Worm (Caenorhabditis elegans) whole organism, L4 larva: ENCODE results near the gene fipr-18.

Source experiments
- D1046.2 ChIP-seq: fragments of 200-800 bp; sonication (Bioruptor generic); IDR thresholded peaks from 2 replicates; pipeline ENCODE4 v1.3.6; 2022; ENCODE audit warnings: missing genetic modification characterization, missing compliant biosample characterization
- F44E2.7 ChIP-seq: fragments of 200-800 bp; sonication (Bioruptor generic); IDR thresholded peaks from 2 replicates; pipeline ENCODE4 v2.1.2; 2022; ENCODE audit warnings: missing genetic modification characterization, missing compliant biosample characterization
- Y48G9A.11 ChIP-seq: fragments of 200-800 bp; sonication (Bioruptor generic); IDR thresholded peaks from 2 replicates; pipeline ENCODE4 v1.3.6; 2022; ENCODE audit warnings: missing genetic modification reagents, missing genetic modification characterization, missing compliant biosample characterization
- Y75B8A.6 ChIP-seq: fragments of 200-800 bp; sonication (Bioruptor generic); IDR thresholded peaks from 2 replicates; pipeline ENCODE4 v1.3.6; 2022; ENCODE audit warnings: missing genetic modification reagents, missing genetic modification characterization, missing compliant biosample characterization
- aly-2 ChIP-seq: sonication (generic microtip); optimal IDR thresholded peaks from 2 replicates; lab custom pipeline; 2018; ENCODE audit warnings: missing biosample characterization, missing genetic modification characterization
- ama-1 ChIP-seq: fragments of 150-350 bp; optimal IDR thresholded peaks from 2 replicates; lab custom pipeline; 2014; ENCODE audit warnings: inconsistent platforms, mixed read lengths
- arid-1 ChIP-seq: fragments of 200-800 bp; sonication (Bioruptor generic); conservative IDR thresholded peaks from 2 replicates; pipeline ENCODE4 v1.3.6; 2022; ENCODE audit warnings: missing genetic modification reagents, missing genetic modification characterization, missing compliant biosample characterization
- attf-4 ChIP-seq: sonication (generic microtip); optimal IDR thresholded peaks from 3 replicates; lab custom pipeline; 2017; ENCODE audit warnings: missing biosample characterization, missing genetic modification characterization
- ceh-28 ChIP-seq: fragments of 150-350 bp; optimal IDR thresholded peaks from 2 replicates; lab custom pipeline; 2014; ENCODE audit warnings: missing biosample characterization, missing genetic modification reagents, missing genetic modification characterization
- ceh-32 ChIP-seq: sonication (generic microtip); optimal IDR thresholded peaks from 2 replicates; lab custom pipeline; 2016; ENCODE audit warnings: mild to moderate bottlenecking, missing genetic modification characterization, missing compliant biosample characterization; ENCODE audit not compliant: poor library complexity
- ceh-44 ChIP-seq: fragments of 200-800 bp; sonication (Bioruptor generic); IDR thresholded peaks from 2 replicates; pipeline ENCODE4 v1.3.6; 2022; ENCODE audit warnings: missing genetic modification reagents, missing genetic modification characterization, missing compliant biosample characterization
- ces-1 ChIP-seq: fragments of 150-350 bp; sonication (generic microtip); optimal IDR thresholded peaks from 4 replicates; lab custom pipeline; 2014; ENCODE audit warnings: missing biosample characterization, missing genetic modification reagents, missing genetic modification characterization
- cey-2 ChIP-seq: sonication (generic microtip); optimal IDR thresholded peaks from 3 replicates; lab custom pipeline; 2017; ENCODE audit warnings: missing genetic modification characterization, mild to moderate bottlenecking, missing compliant biosample characterization, antibody characterized with exemption, borderline replicate concordance; ENCODE audit not compliant: insufficient read depth
- ctbp-1 ChIP-seq: fragments of 200-800 bp; sonication (Bioruptor generic); IDR thresholded peaks from 2 replicates; pipeline ENCODE4 v1.3.6; 2022; ENCODE audit warnings: missing genetic modification reagents, missing genetic modification characterization, missing compliant biosample characterization
- daf-12 ChIP-seq: fragments of 150-350 bp; optimal IDR thresholded peaks from 2 replicates; lab custom pipeline; 2014; ENCODE audit warnings: missing biosample characterization, missing genetic modification reagents, missing genetic modification characterization
- dmd-6 ChIP-seq: fragments of 200-800 bp; sonication (Bioruptor generic); IDR thresholded peaks from 2 replicates; pipeline ENCODE4 v1.3.6; 2022; ENCODE audit warnings: missing genetic modification reagents, missing genetic modification characterization, missing compliant biosample characterization
- dmd-8 ChIP-seq: fragments of 200-800 bp; sonication (Bioruptor generic); IDR thresholded peaks from 2 replicates; pipeline ENCODE4 v1.3.6; 2022; ENCODE audit warnings: missing genetic modification characterization, missing compliant biosample characterization
- dmd-9 ChIP-seq: fragments of 200-800 bp; sonication (Bioruptor generic); IDR thresholded peaks from 2 replicates; pipeline ENCODE4 v1.3.6; 2022; ENCODE audit warnings: missing genetic modification reagents, missing genetic modification characterization, missing compliant biosample characterization
- duxl-1 ChIP-seq: sonication (generic microtip); optimal IDR thresholded peaks from 2 replicates; lab custom pipeline; 2016; ENCODE audit warnings: mild to moderate bottlenecking, missing genetic modification characterization, moderate library complexity, missing compliant biosample characterization; ENCODE audit not compliant: poor library complexity
- fos-1 ChIP-seq: fragments of 150-350 bp; optimal IDR thresholded peaks from 2 replicates; lab custom pipeline; 2014; ENCODE audit warnings: missing biosample characterization, missing genetic modification characterization
- hlh-30 ChIP-seq: sonication (generic microtip); optimal IDR thresholded peaks from 2 replicates; lab custom pipeline; 2017; ENCODE audit warnings: antibody characterized with exemption, mild to moderate bottlenecking, missing genetic modification characterization, missing compliant biosample characterization; ENCODE audit not compliant: insufficient read depth
- lin-1 ChIP-seq: fragments of 200-800 bp; sonication (Bioruptor generic); IDR thresholded peaks from 2 replicates; pipeline ENCODE4 v1.3.6; 2022; ENCODE audit warnings: missing genetic modification reagents, missing genetic modification characterization, missing compliant biosample characterization
- lin-38 ChIP-seq: fragments of 200-800 bp; sonication (Bioruptor generic); IDR thresholded peaks from 2 replicates; pipeline ENCODE4 v1.3.6; 2022; ENCODE audit warnings: missing genetic modification reagents, missing genetic modification characterization, missing compliant biosample characterization
- lsy-2 ChIP-seq, 2 experiments: fragments of 150-350 bp in 1 of 2; sonication (generic microtip) in 1 of 2; optimal IDR thresholded peaks; 2 replicates each; lab custom pipeline; 2014 to 2017; ENCODE audit warnings: missing biosample characterization in 2 of 2, missing genetic modification characterization in 2 of 2
- mdl-1 ChIP-seq, 2 experiments: fragments of 150-350 bp in 1 of 2; sonication (generic microtip) in 1 of 2; optimal IDR thresholded peaks; 2 replicates each; lab custom pipeline; 2014 to 2017; ENCODE audit warnings: missing biosample characterization in 2 of 2, missing genetic modification characterization in 2 of 2
- mdt-29 ChIP-seq: fragments of 200-800 bp; sonication (Bioruptor generic); IDR thresholded peaks from 2 replicates; pipeline ENCODE4 v1.3.6; 2022; ENCODE audit warnings: missing genetic modification reagents, missing genetic modification characterization, missing compliant biosample characterization
- mes-2 ChIP-seq: sonication (generic microtip); optimal IDR thresholded peaks from 2 replicates; lab custom pipeline; 2016; ENCODE audit warnings: missing genotype, mild to moderate bottlenecking, missing genetic modification characterization, missing compliant biosample characterization; ENCODE audit not compliant: poor library complexity, severe bottlenecking
- mxl-2 ChIP-seq: fragments of 200-800 bp; sonication (Bioruptor generic); conservative IDR thresholded peaks from 2 replicates; pipeline ENCODE4 v1.3.6; 2022; ENCODE audit warnings: missing genetic modification reagents, missing genetic modification characterization, missing compliant biosample characterization
- nhr-102 ChIP-seq: sonication (generic microtip); optimal IDR thresholded peaks from 2 replicates; lab custom pipeline; 2016; ENCODE audit warnings: mild to moderate bottlenecking, missing genetic modification characterization, moderate library complexity, missing compliant biosample characterization
- nhr-11 ChIP-seq: fragments of 150-350 bp; optimal IDR thresholded peaks from 2 replicates; lab custom pipeline; 2014; ENCODE audit warnings: missing biosample characterization, missing genetic modification characterization
- nhr-25 ChIP-seq: sonication (generic microtip); optimal IDR thresholded peaks from 2 replicates; lab custom pipeline; 2017; ENCODE audit warnings: missing genetic modification characterization, mild to moderate bottlenecking, missing compliant biosample characterization, antibody characterized with exemption, moderate library complexity, borderline replicate concordance; ENCODE audit not compliant: insufficient read depth
- nhr-28 ChIP-seq: fragments of 150-350 bp; optimal IDR thresholded peaks from 2 replicates; lab custom pipeline; 2014; ENCODE audit warnings: missing biosample characterization, missing genetic modification characterization
- nhr-41 ChIP-seq: fragments of 200-800 bp; sonication (Bioruptor generic); IDR thresholded peaks from 2 replicates; pipeline ENCODE4 v1.3.6; 2022; ENCODE audit warnings: missing genetic modification reagents, missing genetic modification characterization, missing compliant biosample characterization
- nhr-42 ChIP-seq: fragments of 200-800 bp; sonication (Bioruptor generic); IDR thresholded peaks from 2 replicates; pipeline ENCODE4 v1.3.6; 2022; ENCODE audit warnings: missing genetic modification characterization, missing compliant biosample characterization
- nhr-48 ChIP-seq: sonication (generic microtip); optimal IDR thresholded peaks from 2 replicates; lab custom pipeline; 2016; ENCODE audit warnings: mild to moderate bottlenecking, missing genetic modification characterization, missing compliant biosample characterization
- pqm-1 ChIP-seq: sonication (generic microtip); optimal IDR thresholded peaks from 2 replicates; lab custom pipeline; 2017; ENCODE audit warnings: missing biosample characterization, missing genetic modification characterization
- rbr-2 ChIP-seq: sonication (generic microtip); optimal IDR thresholded peaks from 2 replicates; lab custom pipeline; 2016; ENCODE audit warnings: missing genotype, missing genetic modification characterization, missing compliant biosample characterization
- skn-1 ChIP-seq: fragments of 150-350 bp; optimal IDR thresholded peaks from 2 replicates; lab custom pipeline; 2014; ENCODE audit warnings: missing biosample characterization, missing genetic modification characterization
- snpc-1.2 ChIP-seq: fragments of 200-800 bp; sonication (Bioruptor generic); IDR thresholded peaks from 2 replicates; pipeline ENCODE4 v1.3.6; 2022; ENCODE audit warnings: missing genetic modification reagents, missing genetic modification characterization, missing compliant biosample characterization
- tag-97 ChIP-seq: fragments of 200-800 bp; sonication (Bioruptor generic); IDR thresholded peaks from 2 replicates; pipeline ENCODE4 v1.3.6; 2022; ENCODE audit warnings: missing genetic modification characterization, missing compliant biosample characterization
- unc-130 ChIP-seq: sonication (generic microtip); optimal IDR thresholded peaks from 2 replicates; lab custom pipeline; 2016; ENCODE audit warnings: missing genetic modification reagents, missing genetic modification characterization, missing compliant biosample characterization
- unc-62 ChIP-seq, 3 experiments: fragments of 150-350 bp in 1 of 3; sonication (generic microtip); optimal IDR thresholded peaks in 2 of 3; peaks in 1 of 3; 1 replicate in 1 of 3; 2 replicates in 2 of 3; lab custom pipeline; 2014 to 2017; ENCODE audit warnings: missing biosample characterization in 3 of 3, missing genetic modification characterization in 3 of 3, missing genetic modification reagents in 3 of 3, missing genotype in 1 of 3
- vab-7 ChIP-seq: fragments of 200-800 bp; sonication (Bioruptor generic); IDR thresholded peaks from 2 replicates; pipeline ENCODE4 v1.3.6; 2022; ENCODE audit warnings: missing genetic modification reagents, missing genetic modification characterization, missing compliant biosample characterization
- zfp-3 ChIP-seq: fragments of 200-800 bp; sonication (Bioruptor generic); conservative IDR thresholded peaks from 2 replicates; pipeline ENCODE4 v1.3.6; 2022; ENCODE audit warnings: missing genetic modification reagents, missing genetic modification characterization, missing compliant biosample characterization
- zip-11 ChIP-seq: fragments of 200-800 bp; sonication (Bioruptor generic); IDR thresholded peaks from 2 replicates; pipeline ENCODE4 v1.3.6; 2022; ENCODE audit warnings: missing genetic modification characterization, missing compliant biosample characterization

The fipr-18 gene

DNA sequence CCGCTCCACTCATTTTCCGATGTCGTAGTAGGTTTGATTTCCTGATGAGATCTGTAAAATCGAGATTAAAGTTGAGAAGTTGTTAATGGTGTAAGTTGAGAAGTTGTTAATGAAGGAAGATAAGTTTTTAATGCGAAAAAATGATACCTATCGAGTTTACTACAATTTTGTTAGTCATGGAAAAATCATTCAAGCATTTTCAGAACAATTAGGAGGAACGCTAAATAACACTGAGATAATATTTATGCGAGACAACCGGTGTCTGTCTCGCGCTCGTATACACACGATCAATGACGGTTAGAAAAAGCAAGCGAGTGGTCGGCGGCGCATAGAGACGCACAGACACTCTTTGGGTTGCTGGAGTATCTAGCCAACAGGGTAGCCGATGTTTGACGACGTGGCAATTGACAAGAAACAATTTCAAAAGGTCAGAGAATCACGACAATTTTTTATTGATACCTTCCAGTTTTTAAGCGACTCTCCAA lies 38.7 kb downstream of the fipr-18 start, which contains the start of gene cgh-1:
Gene cgh-1 (minus strand): TSS at position 51 of the 485 bp plus-strand sequence.
- TF ChIP-seq vab-7 (GFP tag; lab: Robert Waterston, UW): 0 out of 2 replicates have a peak, but pooled peaks have one; percentile 14
- peak; percentile 58; the same call in 1 of the 2 replicates for TF ChIP-seq snpc-1.2 (GFP tag; lab: Robert Waterston, UW)
- peak; percentile 30; the same call in 1 of the 2 replicates for TF ChIP-seq ctbp-1 (GFP tag; lab: Robert Waterston, UW)
- no peak for TF ChIP-seq ceh-32 (tag; lab: Kevin White, UChicago)
- TF ChIP-seq zip-11: no peak
- peak; percentile 28 for TF ChIP-seq mes-2 (tag; lab: Kevin White, UChicago)
- no peak for TF ChIP-seq fos-1 (tag; lab: Kevin White, UChicago)
- TF ChIP-seq unc-62 (GFP tag; optimal IDR thresholded peaks at IDR 0.05 in 1 of 2; lab: Kevin White, UChicago): peak in 1 of 2 experiments; percentile 69
- no peak for TF ChIP-seq unc-62 (tag; optimal IDR thresholded peaks at IDR 0.05; lab: Kevin White, UChicago)
- TF ChIP-seq nhr-41 (GFP tag; lab: Robert Waterston, UW): 0 out of 2 replicates have a peak, but pooled peaks have one; percentile 4
- no peak for TF ChIP-seq aly-2 (tag; lab: Kevin White, UChicago)
- no peak for TF ChIP-seq F44E2.7
- no peak for TF ChIP-seq nhr-25 (tag; lab: Kevin White, UChicago)
- TF ChIP-seq cey-2 (tag; lab: Kevin White, UChicago): no peak
- TF ChIP-seq mdt-29 (GFP tag; lab: Robert Waterston, UW): no peak
- TF ChIP-seq arid-1 (GFP tag; lab: Robert Waterston, UW): no peak
- TF ChIP-seq nhr-11 (tag; lab: Kevin White, UChicago): no peak

DNA sequence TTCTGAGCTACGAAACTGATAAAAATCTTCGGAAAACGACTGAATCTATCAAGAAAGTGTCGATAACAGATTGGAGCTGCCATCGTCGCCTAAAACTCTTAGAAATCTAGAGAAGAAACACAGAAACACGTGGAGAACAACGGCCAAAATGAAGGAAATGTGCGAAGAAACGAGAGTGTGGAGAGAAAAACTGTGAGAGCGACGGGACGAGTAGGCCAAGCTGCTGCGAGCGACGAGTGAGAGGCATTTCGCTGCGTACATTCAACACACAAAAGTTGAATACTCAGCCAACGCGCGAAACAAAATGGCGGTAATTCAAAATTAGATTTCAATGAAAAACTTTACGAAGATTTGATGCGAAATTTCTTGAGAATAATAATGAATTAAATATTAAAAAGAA lies 39.2 kb downstream of the fipr-18 start:
- TF ChIP-seq zfp-3 (GFP tag; lab: Robert Waterston, UW): no peak
- no peak for TF ChIP-seq ceh-32 (tag; lab: Kevin White, UChicago)
- 0 out of 2 replicates have a peak, but pooled peaks have one; percentile 23 for TF ChIP-seq nhr-42 (GFP tag; lab: Robert Waterston, UW)
- no peak for TF ChIP-seq zip-11
- TF ChIP-seq ama-1 (lab: Kevin White, UChicago): peak; percentile 49
- TF ChIP-seq rbr-2 (tag; lab: Kevin White, UChicago): peak; percentile 83
- no peak for TF ChIP-seq skn-1 (tag; lab: Kevin White, UChicago)
- TF ChIP-seq duxl-1 (tag; lab: Kevin White, UChicago): peak; percentile 72
- TF ChIP-seq dmd-8: no peak
- TF ChIP-seq lsy-2 (tag; optimal IDR thresholded peaks at IDR 0.05; lab: Kevin White, UChicago): peak; percentile 63 to 91
- TF ChIP-seq hlh-30 (tag; lab: Kevin White, UChicago): peak; percentile 83
- TF ChIP-seq arid-1 (GFP tag; lab: Robert Waterston, UW): 0 out of 2 replicates have a peak, but pooled peaks have one; percentile 55
- no peak for TF ChIP-seq ceh-28
- TF ChIP-seq tag-97 (GFP tag; lab: Robert Waterston, UW): no peak
- TF ChIP-seq vab-7 (GFP tag; lab: Robert Waterston, UW): 0 out of 2 replicates have a peak, but pooled peaks have one; percentile 50
- no peak for TF ChIP-seq attf-4 (tag; lab: Kevin White, UChicago)
- TF ChIP-seq lin-1 (GFP tag; lab: Robert Waterston, UW): peak; percentile 70
- no peak for TF ChIP-seq Y48G9A.11 (GFP tag; lab: Robert Waterston, UW)
- peak; percentile 94 for TF ChIP-seq pqm-1 (tag; lab: Kevin White, UChicago)
- TF ChIP-seq D1046.2 (GFP tag; lab: Robert Waterston, UW): no peak
- TF ChIP-seq nhr-48 (tag; lab: Kevin White, UChicago): peak; percentile 62
- 0 out of 2 replicates have a peak, but pooled peaks have one; percentile 17 for TF ChIP-seq ceh-44 (GFP tag; lab: Robert Waterston, UW)
- no peak for TF ChIP-seq daf-12
- TF ChIP-seq nhr-41 (GFP tag; lab: Robert Waterston, UW): no peak
- TF ChIP-seq unc-130 (GFP tag; lab: Kevin White, UChicago): peak; percentile 48
- 0 out of 2 replicates have a peak, but pooled peaks have one; percentile 25 for TF ChIP-seq mxl-2
- TF ChIP-seq ctbp-1 (GFP tag; lab: Robert Waterston, UW): peak; percentile 32; the same call in 1 of the 2 replicates
- no peak for TF ChIP-seq dmd-9 (GFP tag; lab: Robert Waterston, UW)
- peak; percentile 91 for TF ChIP-seq dmd-6 (GFP tag; lab: Robert Waterston, UW)
- TF ChIP-seq mes-2 (tag; lab: Kevin White, UChicago): peak; percentile 82
- TF ChIP-seq nhr-28 (tag; lab: Kevin White, UChicago): peak; percentile 83
- peak; percentile 64 for TF ChIP-seq nhr-102
- TF ChIP-seq cey-2 (tag; lab: Kevin White, UChicago): no peak
- TF ChIP-seq mdl-1 (tag; optimal IDR thresholded peaks at IDR 0.05; lab: Kevin White, UChicago): peak; percentile 75 to 96
- TF ChIP-seq ces-1 (GFP tag; lab: Kevin White, UChicago): no peak
- TF ChIP-seq lin-38 (GFP tag; lab: Robert Waterston, UW): peak; percentile 80
- no peak for TF ChIP-seq Y75B8A.6 (GFP tag; lab: Robert Waterston, UW)
